Fruit fly (Drosophila melanogaster) whole organism, embryonic: ENCODE measurements around the gene CG2157.
A peak's percentile ranks its signal among the peaks of the same experiment; 100 is the strongest.

Source experiments
- ATbp ChIP-seq: fragments of 200-800 bp; sonication (Bioruptor generic); optimal IDR thresholded peaks from 2 replicates; lab custom pipeline; 2017; ENCODE audit warnings: missing biosample characterization, mild to moderate bottlenecking, missing genetic modification characterization, missing genetic modification reagents
- Atf6 ChIP-seq: fragments of 200-800 bp; sonication (Bioruptor generic); IDR thresholded peaks from 2 replicates; pipeline ENCODE4 v1.3.6; 2022; ENCODE audit warnings: missing biosample characterization, missing genetic modification characterization
- Bdp1 ChIP-seq: fragments of 200-800 bp; sonication (Bioruptor generic); optimal IDR thresholded peaks from 3 replicates; lab custom pipeline; 2016; ENCODE audit warnings: missing biosample characterization, missing genetic modification characterization
- CG11247 ChIP-seq: fragments of 200-800 bp; sonication (Bioruptor generic); IDR thresholded peaks from 2 replicates; pipeline ENCODE4 v1.3.6; 2022; ENCODE audit warnings: missing biosample characterization, missing genetic modification characterization
- CG12155 ChIP-seq: fragments of 200-800 bp; sonication (Bioruptor generic); optimal IDR thresholded peaks from 3 replicates; lab custom pipeline; 2016; ENCODE audit warnings: missing biosample characterization, missing genetic modification characterization
- CG1233 ChIP-seq: fragments of 200-800 bp; sonication (Bioruptor generic); optimal IDR thresholded peaks from 4 replicates; lab custom pipeline; 2018; ENCODE audit warnings: missing biosample characterization, mild to moderate bottlenecking, missing genetic modification characterization
- CG15269 ChIP-seq: fragments of 200-800 bp; sonication (Bioruptor generic); optimal IDR thresholded peaks from 2 replicates; lab custom pipeline; 2018; ENCODE audit warnings: missing biosample characterization, mild to moderate bottlenecking, missing genetic modification characterization, moderate library complexity
- CG17328 ChIP-seq: fragments of 200-800 bp; sonication (Bioruptor generic); IDR thresholded peaks from 2 replicates; pipeline ENCODE4 v1.3.6; 2022; ENCODE audit warnings: missing biosample characterization, missing genetic modification characterization
- CG17612 ChIP-seq: fragments of 200-800 bp; sonication (Bioruptor generic); IDR thresholded peaks from 2 replicates; pipeline ENCODE4 v1.3.6; 2022; ENCODE audit warnings: missing biosample characterization, missing genetic modification characterization
- CG1792 ChIP-seq: fragments of 200-800 bp; sonication (Bioruptor generic); optimal IDR thresholded peaks from 2 replicates; lab custom pipeline; 2016; ENCODE audit warnings: missing biosample characterization, missing genetic modification characterization
- CG1832 ChIP-seq: fragments of 200-800 bp; sonication (Bioruptor generic); optimal IDR thresholded peaks from 2 replicates; lab custom pipeline; 2017; ENCODE audit warnings: missing biosample characterization, mild to moderate bottlenecking, missing genetic modification characterization, inconsistent platforms
- CG18619 ChIP-seq: fragments of 200-800 bp; sonication (Bioruptor generic); optimal IDR thresholded peaks from 3 replicates; lab custom pipeline; 2017; ENCODE audit warnings: missing biosample characterization, mild to moderate bottlenecking, missing genetic modification characterization
- CG2889 ChIP-seq: fragments of 200-800 bp; sonication (Bioruptor generic); IDR thresholded peaks from 3 replicates; pipeline ENCODE4 v1.3.6; 2022; ENCODE audit warnings: missing biosample characterization, missing genetic modification characterization
- CG3065 ChIP-seq: fragments of 200-800 bp; sonication (Bioruptor generic); optimal IDR thresholded peaks from 2 replicates; lab custom pipeline; 2016; ENCODE audit warnings: missing biosample characterization, missing genetic modification characterization
- CG31365 ChIP-seq: fragments of 200-800 bp; sonication (Bioruptor generic); optimal IDR thresholded peaks from 2 replicates; lab custom pipeline; 2018; ENCODE audit warnings: missing biosample characterization, mild to moderate bottlenecking, missing genetic modification characterization
- CG4328 ChIP-seq: fragments of 200-800 bp; sonication (Bioruptor generic); optimal IDR thresholded peaks from 3 replicates; lab custom pipeline; 2017; ENCODE audit warnings: missing biosample characterization, missing genetic modification reagents, missing genetic modification characterization
- CG43689 ChIP-seq: fragments of 200-800 bp; sonication (Bioruptor generic); IDR thresholded peaks from 2 replicates; pipeline ENCODE4 v1.3.6; 2022; ENCODE audit warnings: missing biosample characterization, missing genetic modification characterization
- CG6813 ChIP-seq: fragments of 200-800 bp; sonication (Bioruptor generic); optimal IDR thresholded peaks from 2 replicates; lab custom pipeline; 2017; ENCODE audit warnings: missing biosample characterization, missing genetic modification characterization, mild to moderate bottlenecking, moderate library complexity, missing genetic modification reagents
- CG8089 ChIP-seq: fragments of 200-800 bp; sonication (Bioruptor generic); optimal IDR thresholded peaks from 3 replicates; lab custom pipeline; 2016; ENCODE audit warnings: missing biosample characterization, missing genetic modification characterization
- CG9437 ChIP-seq: fragments of 200-800 bp; sonication (Bioruptor generic); optimal IDR thresholded peaks from 2 replicates; lab custom pipeline; 2018; ENCODE audit warnings: missing biosample characterization, mild to moderate bottlenecking, missing genetic modification characterization
- CG9609 ChIP-seq: fragments of 200-800 bp; sonication (Bioruptor generic); optimal IDR thresholded peaks from 3 replicates; lab custom pipeline; 2016; ENCODE audit warnings: missing biosample characterization, missing genetic modification characterization
- Dad ChIP-seq: fragments of 200-800 bp; sonication (Bioruptor generic); optimal IDR thresholded peaks from 3 replicates; lab custom pipeline; 2016; ENCODE audit warnings: missing biosample characterization, missing genetic modification characterization
- Dref ChIP-seq: fragments of 200-800 bp; sonication (Bioruptor generic); IDR thresholded peaks from 2 replicates; pipeline ENCODE4 v1.3.6; 2022; ENCODE audit warnings: missing biosample characterization, missing genetic modification characterization
- Fer1 ChIP-seq: fragments of 200-800 bp; sonication (Bioruptor generic); optimal IDR thresholded peaks from 2 replicates; lab custom pipeline; 2017; ENCODE audit warnings: missing biosample characterization, mild to moderate bottlenecking, missing genetic modification characterization
- H15 ChIP-seq: fragments of 200-800 bp; sonication (Bioruptor generic); IDR thresholded peaks from 3 replicates; pipeline ENCODE4 v1.3.6; 2022; ENCODE audit warnings: missing biosample characterization, missing genetic modification characterization
- H2.0 ChIP-seq: fragments of 200-800 bp; sonication (Bioruptor generic); IDR thresholded peaks from 2 replicates; pipeline ENCODE4 v1.3.6; 2022; ENCODE audit warnings: missing biosample characterization, missing genetic modification characterization
- HLHmδ ChIP-seq: fragments of 200-800 bp; sonication (Bioruptor generic); optimal IDR thresholded peaks from 2 replicates; lab custom pipeline; 2018; ENCODE audit warnings: missing biosample characterization, mild to moderate bottlenecking, missing genetic modification characterization, moderate library complexity
- Hr39 ChIP-seq: fragments of >200 bp; optimal IDR thresholded peaks from 2 replicates; lab custom pipeline; 2017
- Hr78 ChIP-seq, 2 experiments: fragments of 200-800 bp in 1 of 2; fragments of >200 bp in 1 of 2; sonication (Bioruptor generic) in 1 of 2; optimal IDR thresholded peaks; 2 replicates each; lab custom pipeline; 2017 to 2019; ENCODE audit warnings: missing biosample characterization in 2 of 2, missing genetic modification characterization in 2 of 2, mild to moderate bottlenecking in 1 of 2, moderate library complexity in 1 of 2
- Jarid2 ChIP-seq: fragments of 200-800 bp; sonication (Bioruptor generic); optimal IDR thresholded peaks from 3 replicates; lab custom pipeline; 2017; ENCODE audit warnings: mild to moderate bottlenecking, missing biosample characterization, missing genetic modification reagents, missing genetic modification characterization
- Optix ChIP-seq: fragments of 200-800 bp; sonication (Bioruptor generic); IDR thresholded peaks from 3 replicates; pipeline ENCODE4 v1.3.6; 2022; ENCODE audit warnings: missing biosample characterization, missing genetic modification characterization
- Sox100B ChIP-seq: fragments of 200-800 bp; sonication (Bioruptor generic); optimal IDR thresholded peaks from 3 replicates; lab custom pipeline; 2018; ENCODE audit warnings: missing biosample characterization, mild to moderate bottlenecking, missing genetic modification characterization
- Sox102F ChIP-seq: fragments of 200-800 bp; sonication (Bioruptor generic); optimal IDR thresholded peaks from 2 replicates; lab custom pipeline; 2018; ENCODE audit warnings: missing biosample characterization, mild to moderate bottlenecking, missing genetic modification characterization, moderate library complexity
- ap ChIP-seq: fragments of 200-800 bp; sonication (Bioruptor generic); IDR thresholded peaks from 2 replicates; pipeline ENCODE4 v1.3.6; 2022; ENCODE audit warnings: missing biosample characterization, missing genetic modification characterization
- br ChIP-seq: fragments of >200 bp; optimal IDR thresholded peaks from 2 replicates; lab custom pipeline; 2017
- cas ChIP-seq: fragments of 200-800 bp; sonication (Bioruptor generic); IDR thresholded peaks from 2 replicates; pipeline ENCODE4 v1.3.6; 2022; ENCODE audit warnings: missing biosample characterization, missing genetic modification characterization
- cwo ChIP-seq: fragments of 200-800 bp; sonication (Bioruptor generic); optimal IDR thresholded peaks from 3 replicates; lab custom pipeline; 2017; ENCODE audit warnings: missing biosample characterization, missing genetic modification characterization, mild to moderate bottlenecking, moderate library complexity, missing genetic modification reagents
- disco-r ChIP-seq: fragments of 200-800 bp; sonication (Bioruptor generic); optimal IDR thresholded peaks from 2 replicates; lab custom pipeline; 2016; ENCODE audit warnings: missing biosample characterization, missing genetic modification characterization
- fru ChIP-seq: fragments of >200 bp; optimal IDR thresholded peaks from 2 replicates; lab custom pipeline; 2017
- grau ChIP-seq: fragments of 200-800 bp; optimal IDR thresholded peaks from 3 replicates; lab custom pipeline; 2019; ENCODE audit warnings: missing biosample characterization, mild to moderate bottlenecking, missing genetic modification characterization, moderate library complexity
- gro ChIP-seq: fragments of 200-800 bp; sonication (Bioruptor generic); optimal IDR thresholded peaks from 2 replicates; lab custom pipeline; 2016; ENCODE audit warnings: missing biosample characterization, missing genetic modification characterization
- her ChIP-seq: fragments of 200-800 bp; sonication (Bioruptor generic); optimal IDR thresholded peaks from 2 replicates; lab custom pipeline; 2016; ENCODE audit warnings: missing biosample characterization, missing genetic modification characterization
- mam ChIP-seq: fragments of 200-800 bp; sonication (Bioruptor generic); optimal IDR thresholded peaks from 3 replicates; lab custom pipeline; 2016; ENCODE audit warnings: missing biosample characterization, missing genetic modification characterization
- mirr ChIP-seq: fragments of 200-800 bp; sonication (Bioruptor generic); optimal IDR thresholded peaks from 3 replicates; lab custom pipeline; 2018; ENCODE audit warnings: missing biosample characterization, mild to moderate bottlenecking, missing genetic modification characterization
- nmo ChIP-seq: fragments of 200-800 bp; sonication (Bioruptor generic); optimal IDR thresholded peaks from 2 replicates; lab custom pipeline; 2018; ENCODE audit warnings: missing biosample characterization, mild to moderate bottlenecking, missing genetic modification characterization, moderate library complexity
- otp ChIP-seq: fragments of 200-800 bp; sonication (Bioruptor generic); IDR thresholded peaks from 3 replicates; pipeline ENCODE4, ENCODE4 v1.3.6; 2022; ENCODE audit warnings: missing biosample characterization, missing genetic modification characterization
- pzg ChIP-seq: fragments of 200-800 bp; sonication (Bioruptor generic); optimal IDR thresholded peaks from 3 replicates; lab custom pipeline; 2018; ENCODE audit warnings: missing biosample characterization, mild to moderate bottlenecking, missing genetic modification characterization, moderate library complexity
- run ChIP-seq: fragments of 200-800 bp; sonication (Bioruptor generic); optimal IDR thresholded peaks from 3 replicates; lab custom pipeline; 2018; ENCODE audit warnings: missing biosample characterization, mild to moderate bottlenecking, missing genetic modification characterization
- sc ChIP-seq, 3 experiments: fragments of >200 bp in 2 of 3; fragments of 200-800 bp in 1 of 3; sonication (Bioruptor generic) in 1 of 3; optimal IDR thresholded peaks; 2 replicates in 2 of 3; 3 replicates in 1 of 3; lab custom pipeline; 2017; ENCODE audit warnings: mild to moderate bottlenecking in 1 of 3, missing biosample characterization in 1 of 3, missing genetic modification characterization in 1 of 3, missing genetic modification reagents in 1 of 3
- shn ChIP-seq: fragments of 200-800 bp; sonication (Bioruptor generic); optimal IDR thresholded peaks from 3 replicates; lab custom pipeline; 2016; ENCODE audit warnings: missing biosample characterization, missing genetic modification characterization
- sug ChIP-seq: fragments of 200-800 bp; optimal IDR thresholded peaks from 2 replicates; lab custom pipeline; 2019; ENCODE audit warnings: missing biosample characterization, mild to moderate bottlenecking, missing genetic modification characterization, moderate library complexity
- tin ChIP-seq: fragments of 200-800 bp; sonication (Bioruptor generic); optimal IDR thresholded peaks from 3 replicates; lab custom pipeline; 2016; ENCODE audit warnings: missing biosample characterization, missing genetic modification characterization
- twi ChIP-seq: fragments of 200-800 bp; optimal IDR thresholded peaks from 2 replicates; lab custom pipeline; 2019; ENCODE audit warnings: missing biosample characterization, mild to moderate bottlenecking, missing genetic modification characterization, moderate library complexity

The CG2157 gene

DNA sequence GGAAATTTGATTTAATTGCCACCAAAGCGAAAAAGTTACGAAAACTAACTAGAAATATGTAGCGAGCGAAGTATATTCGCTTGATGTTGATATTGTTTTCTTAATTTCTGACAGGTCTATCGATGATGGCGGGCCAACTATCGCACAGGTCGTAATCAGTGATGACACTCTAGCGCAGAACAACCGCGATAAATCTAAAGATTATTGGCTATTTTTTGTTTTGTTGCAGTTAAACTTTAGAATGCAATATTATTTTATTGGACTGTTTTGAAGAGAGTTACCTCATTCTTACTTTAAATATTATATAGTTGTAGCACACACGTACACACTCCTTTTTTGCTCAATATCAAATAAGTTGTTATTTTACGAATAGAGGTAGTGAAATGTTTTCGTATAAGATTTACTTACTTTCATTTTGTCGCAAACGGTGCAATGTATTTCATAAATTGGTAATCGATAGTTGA is 22.1 kb upstream of the CG2157 start, which contains the start of gene sbr (continued):
- no peak for TF ChIP-seq tin (GFP tag; lab: Kevin White, UChicago)
- no peak for TF ChIP-seq Sox100B (GFP tag; lab: Kevin White, UChicago)
- TF ChIP-seq Hr78 (GFP tag; optimal IDR thresholded peaks at IDR 0.05; lab: Kevin White, UChicago): no peak
- no peak for TF ChIP-seq CG1792 (GFP tag; lab: Kevin White, UChicago)
- no peak for TF ChIP-seq H15
- no peak for TF ChIP-seq Jarid2 (GFP tag; lab: Kevin White, UChicago)
- TF ChIP-seq CG18619 (GFP tag; lab: Kevin White, UChicago): no peak
- TF ChIP-seq HLHmδ: no peak
- TF ChIP-seq gro (GFP tag; lab: Kevin White, UChicago): no peak
- TF ChIP-seq H2.0 (GFP tag; lab: Robert Waterston, UW): no peak
- TF ChIP-seq CG1233: no peak
- no peak for TF ChIP-seq CG17612 (GFP tag; lab: Robert Waterston, UW)
- TF ChIP-seq CG12155 (GFP tag; lab: Kevin White, UChicago): no peak
- peak; percentile 4 for TF ChIP-seq sug
- TF ChIP-seq Dref (GFP tag; lab: Robert Waterston, UW): peak; percentile 69
- no peak for TF ChIP-seq CG3065
- no peak for TF ChIP-seq CG4328 (GFP tag; lab: Kevin White, UChicago)
- TF ChIP-seq Dad (GFP tag; lab: Kevin White, UChicago): no peak
- no peak for TF ChIP-seq Hr39 (lab: Kevin White, UChicago)
- no peak for TF ChIP-seq ap (GFP tag; lab: Robert Waterston, UW)
- no peak for TF ChIP-seq CG6813
- TF ChIP-seq CG8089: no peak
- peak; percentile 31 for TF ChIP-seq nmo (GFP tag; lab: Kevin White, UChicago)
- TF ChIP-seq CG31365: no peak
- no peak for TF ChIP-seq Atf6
- no peak for TF ChIP-seq CG9609 (GFP tag; lab: Kevin White, UChicago)
- TF ChIP-seq run (tag; lab: Kevin White, UChicago): no peak
- TF ChIP-seq CG15269 (tag; lab: Kevin White, UChicago): no peak
- peak; percentile 40 for TF ChIP-seq pzg
- TF ChIP-seq Optix (GFP tag; lab: Robert Waterston, UW): no peak
- TF ChIP-seq Bdp1: no peak
- no peak for TF ChIP-seq CG1832 (GFP tag; lab: Kevin White, UChicago)
- TF ChIP-seq her (GFP tag; lab: Kevin White, UChicago): no peak
- TF ChIP-seq disco-r (GFP tag; lab: Kevin White, UChicago): no peak
- TF ChIP-seq mirr: no peak
- TF ChIP-seq cas (GFP tag; lab: Robert Waterston, UW): no peak
- TF ChIP-seq mam (GFP tag; lab: Kevin White, UChicago): peak; percentile 27
- no peak for TF ChIP-seq otp (GFP tag; lab: Robert Waterston, UW)
- peak; percentile 30 for TF ChIP-seq grau (tag; lab: Kevin White, UChicago)
- no peak for TF ChIP-seq sc (optimal IDR thresholded peaks at IDR 0.05; lab: Kevin White, UChicago)
- TF ChIP-seq sc (GFP tag; optimal IDR thresholded peaks at IDR 0.05; lab: Kevin White, UChicago): no peak
- TF ChIP-seq twi (tag; lab: Kevin White, UChicago): no peak
- no peak for TF ChIP-seq Sox102F (GFP tag; lab: Kevin White, UChicago)
- TF ChIP-seq cwo: no peak
- no peak for TF ChIP-seq Fer1
- no peak for TF ChIP-seq shn (GFP tag; lab: Kevin White, UChicago)
- no peak for TF ChIP-seq CG17328
- no peak for TF ChIP-seq CG43689
- no peak for TF ChIP-seq br (lab: Kevin White, UChicago)
- no peak for TF ChIP-seq CG9437
- no peak for TF ChIP-seq CG11247 (GFP tag; lab: Robert Waterston, UW)
- TF ChIP-seq fru: no peak
- TF ChIP-seq ATbp: no peak
- TF ChIP-seq CG2889 (GFP tag; lab: Robert Waterston, UW): no peak
